Worm (Caenorhabditis elegans): ENCODE measurements around the gene fbxb-102.

- TF ChIP-seq flt-1 (GFP tag; IDR thresholded peaks at IDR 0.05) (0 out of 2 replicates have a peak, but pooled peaks have one; percentile 33), klf-2 (GFP tag; conservative IDR thresholded peaks at IDR 0.05) (no peak), ztf-23 (GFP tag; IDR thresholded peaks at IDR 0.05) (no peak), ztf-29 (GFP tag; IDR thresholded peaks at IDR 0.05) (no peak), cog-1 (tag; optimal IDR thresholded peaks at IDR 0.05) (no peak), T22C8.4 (GFP tag; IDR thresholded peaks at IDR 0.05) (no peak), tab-1 (GFP tag; IDR thresholded peaks at IDR 0.05) (no peak), med-1 (GFP tag; optimal IDR thresholded peaks at IDR 0.05; ENCODE audit: insufficient read depth) (no peak), ref-1 (GFP tag; conservative IDR thresholded peaks at IDR 0.05) (no peak)
Observed at ce11 chrII:12519616-12520015, 36.9 kb downstream of the fbxb-102 start, which contains the start of gene ceh-99.
